Fruit fly (Drosophila melanogaster): ENCODE measurements around the gene CG12091.

Gene CG12091

DNA sequence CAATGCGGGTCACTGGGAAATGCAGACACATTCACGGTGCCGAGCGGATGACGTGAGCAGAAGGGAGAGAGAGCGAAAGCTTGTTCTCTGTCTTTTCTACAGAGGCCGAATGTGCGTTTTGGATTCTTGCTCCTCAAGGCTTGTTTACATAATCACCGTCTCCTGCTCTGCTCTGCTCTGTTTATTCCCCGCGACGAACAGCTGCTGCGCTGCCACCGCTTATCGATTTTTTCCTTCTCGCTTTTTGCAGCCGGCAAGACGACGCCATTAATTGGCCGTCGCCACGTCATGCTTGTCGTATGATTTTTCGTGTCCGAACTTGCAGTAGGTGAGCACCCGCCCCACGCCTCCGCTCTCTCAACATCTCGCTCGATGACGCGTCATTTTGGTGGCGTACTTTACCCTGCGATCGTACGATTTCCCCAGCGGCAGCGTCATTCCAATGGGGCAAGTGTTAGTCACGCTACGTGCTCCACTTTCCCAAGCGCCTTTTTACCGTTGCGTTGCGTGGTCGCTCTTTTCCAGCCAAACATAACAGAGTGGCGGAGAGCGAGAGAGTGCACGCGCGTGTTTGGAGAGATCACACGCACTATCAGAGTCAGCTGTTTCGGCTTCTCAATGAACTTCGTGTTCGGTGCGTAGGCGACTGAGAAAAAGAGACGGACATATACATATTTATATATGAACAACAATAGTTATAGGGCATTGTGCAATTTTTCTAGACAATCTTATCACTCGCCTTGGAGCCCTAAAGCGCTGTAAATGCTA is 9.9 kb upstream of the CG12091 start (continued):
- peak; percentile 99 for TF ChIP-seq kni (GFP tag; optimal IDR thresholded peaks at IDR 0.05)
- peak; percentile 68 for TF ChIP-seq phol (tag; optimal IDR thresholded peaks at IDR 0.05)
- no peak for TF ChIP-seq HLHmδ (GFP tag; optimal IDR thresholded peaks at IDR 0.05)
- TF ChIP-seq Dip3 (GFP tag; optimal IDR thresholded peaks at IDR 0.05): no peak
- no peak for TF ChIP-seq Lpt (GFP tag; optimal IDR thresholded peaks at IDR 0.05)
- no peak for TF ChIP-seq Neu2 (GFP tag; optimal IDR thresholded peaks at IDR 0.05; ENCODE audit: borderline replicate concordance)
- no peak for TF ChIP-seq eyg (GFP tag; optimal IDR thresholded peaks at IDR 0.05)
- TF ChIP-seq CG1832 (GFP tag; optimal IDR thresholded peaks at IDR 0.05): peak; percentile 11
- no peak for TF ChIP-seq CG7271 (tag; optimal IDR thresholded peaks at IDR 0.05)
- TF ChIP-seq D (optimal IDR thresholded peaks at IDR 0.05): peak; percentile 58
- no peak for TF ChIP-seq D (GFP tag; optimal IDR thresholded peaks at IDR 0.05)
- no peak for TF ChIP-seq Fer3 (tag; optimal IDR thresholded peaks at IDR 0.05)
- peak; percentile 39 for TF ChIP-seq CG6765 (GFP tag; optimal IDR thresholded peaks at IDR 0.05)
- no peak for TF ChIP-seq z (GFP tag; IDR thresholded peaks at IDR 0.05)
- TF ChIP-seq CG4617 (GFP tag; optimal IDR thresholded peaks at IDR 0.05; ENCODE audit: borderline replicate concordance): peak; percentile 39
- TF ChIP-seq CG6175 (GFP tag; IDR thresholded peaks at IDR 0.05): peak; percentile 84; the same call in 2 of the 3 replicates
- no peak for TF ChIP-seq Atf3 (GFP tag; optimal IDR thresholded peaks at IDR 0.05)
- no peak for TF ChIP-seq CG10565 (GFP tag; optimal IDR thresholded peaks at IDR 0.05)
- no peak for TF ChIP-seq tin (GFP tag; optimal IDR thresholded peaks at IDR 0.05)
- TF ChIP-seq CG15011 (GFP tag; optimal IDR thresholded peaks at IDR 0.05): no peak
- no peak for TF ChIP-seq unpg (GFP tag; optimal IDR thresholded peaks at IDR 0.05)
- peak; percentile 71 for TF ChIP-seq nom (GFP tag; optimal IDR thresholded peaks at IDR 0.05)
- peak; percentile 18 for TF ChIP-seq CG10462 (GFP tag; optimal IDR thresholded peaks at IDR 0.05)
- TF ChIP-seq BEAF-32 (GFP tag; optimal IDR thresholded peaks at IDR 0.05): no peak
- no peak for TF ChIP-seq CG12391 (tag; optimal IDR thresholded peaks at IDR 0.05)
- no peak for TF ChIP-seq gfzf (GFP tag; optimal IDR thresholded peaks at IDR 0.05)
- no peak for TF ChIP-seq gsb (GFP tag; IDR thresholded peaks at IDR 0.05)
- TF ChIP-seq klu (GFP tag; IDR thresholded peaks at IDR 0.05): no peak
- TF ChIP-seq chm (GFP tag; IDR thresholded peaks at IDR 0.05): 0 out of 2 replicates have a peak, but pooled peaks have one; percentile 8
- no peak for TF ChIP-seq NC2β (GFP tag; optimal IDR thresholded peaks at IDR 0.05)
- TF ChIP-seq CG43689 (GFP tag; IDR thresholded peaks at IDR 0.05): no peak
- TF ChIP-seq CG6813 (GFP tag; optimal IDR thresholded peaks at IDR 0.05): peak; percentile 18
- TF ChIP-seq CG17568 (GFP tag; optimal IDR thresholded peaks at IDR 0.05): peak; percentile 17
- no peak for TF ChIP-seq CG17328 (GFP tag; IDR thresholded peaks at IDR 0.05)
- TF ChIP-seq CG8765 (GFP tag; IDR thresholded peaks at IDR 0.05): no peak
- TF ChIP-seq NFAT (GFP tag; IDR thresholded peaks at IDR 0.05): no peak
- TF ChIP-seq ERR (GFP tag; optimal IDR thresholded peaks at IDR 0.05): no peak
- peak; percentile 40 for TF ChIP-seq Meics (GFP tag; optimal IDR thresholded peaks at IDR 0.05)
- TF ChIP-seq lab (GFP tag; optimal IDR thresholded peaks at IDR 0.05): peak; percentile 31
- peak; percentile 35 for TF ChIP-seq YL-1 (GFP tag; optimal IDR thresholded peaks at IDR 0.05)
- TF ChIP-seq CG3838 (GFP tag; optimal IDR thresholded peaks at IDR 0.05): no peak
- peak; percentile 42 for TF ChIP-seq dm (GFP tag; optimal IDR thresholded peaks at IDR 0.05)
- peak; percentile 12 for TF ChIP-seq CG1792 (GFP tag; optimal IDR thresholded peaks at IDR 0.05)
- no peak for TF ChIP-seq CG12104 (GFP tag; optimal IDR thresholded peaks at IDR 0.05)
- peak; percentile 40 for TF ChIP-seq gcm (GFP tag; optimal IDR thresholded peaks at IDR 0.05)
- TF ChIP-seq CG30403 (GFP tag; optimal IDR thresholded peaks at IDR 0.05): no peak
- no peak for TF ChIP-seq CG4404 (GFP tag; IDR thresholded peaks at IDR 0.05)
- 0 out of 3 replicates have a peak, but pooled peaks have one; percentile 21 for TF ChIP-seq CG34224 (GFP tag; IDR thresholded peaks at IDR 0.05; ENCODE audit: partially characterized antibody)
- no peak for TF ChIP-seq az2 (GFP tag; optimal IDR thresholded peaks at IDR 0.05)
